Worm (Caenorhabditis elegans) whole organism, L2 larva: ENCODE results near the gene F36D3.5.
"Not testable (repeated sequence)": the region's sequence is repeated elsewhere in the genome, so short reads cannot be mapped to it uniquely, and the experiment has no call there.

Experiments
- C34F6.9 ChIP-seq: fragments of 150-350 bp; optimal IDR thresholded peaks from 2 replicates; lab custom pipeline; 2014; ENCODE audit warnings: missing biosample characterization, missing genetic modification characterization
- F13H6.1 ChIP-seq: sonication (generic microtip); optimal IDR thresholded peaks from 2 replicates; lab custom pipeline; 2016; ENCODE audit warnings: missing genetic modification characterization, missing compliant biosample characterization
- R02D3.7 ChIP-seq: fragments of 150-350 bp; optimal IDR thresholded peaks from 2 replicates; lab custom pipeline; 2014; ENCODE audit warnings: missing biosample characterization, missing genetic modification characterization
- aly-2 ChIP-seq: fragments of 150-350 bp; optimal IDR thresholded peaks from 2 replicates; lab custom pipeline; 2014; ENCODE audit warnings: missing biosample characterization, missing genetic modification characterization
- ama-1 ChIP-seq: fragments of 150-350 bp; optimal IDR thresholded peaks from 2 replicates; lab custom pipeline; 2018; ENCODE audit warnings: inconsistent platforms
- blmp-1 ChIP-seq: sonication (generic microtip); optimal IDR thresholded peaks from 2 replicates; lab custom pipeline; 2017; ENCODE audit warnings: missing genetic modification characterization, mild to moderate bottlenecking, missing compliant biosample characterization, antibody characterized with exemption, moderate library complexity; ENCODE audit not compliant: insufficient read depth
- ceh-16 ChIP-seq: fragments of 150-350 bp; optimal IDR thresholded peaks from 2 replicates; lab custom pipeline; 2014; ENCODE audit warnings: missing biosample characterization, missing genetic modification characterization
- ceh-82 ChIP-seq: fragments of 150-350 bp; optimal IDR thresholded peaks from 2 replicates; lab custom pipeline; 2014; ENCODE audit warnings: missing biosample characterization, missing genetic modification characterization
- dmd-4 ChIP-seq: sonication (generic microtip); optimal IDR thresholded peaks from 2 replicates; lab custom pipeline; 2017; ENCODE audit warnings: missing biosample characterization, missing genetic modification characterization
- egl-27 ChIP-seq: sonication (generic microtip); optimal IDR thresholded peaks from 3 replicates; lab custom pipeline; 2017; ENCODE audit warnings: missing biosample characterization, missing genetic modification reagents, missing genetic modification characterization
- elt-3 ChIP-seq: sonication (generic microtip); optimal IDR thresholded peaks from 2 replicates; lab custom pipeline; 2017; ENCODE audit warnings: missing biosample characterization, missing genetic modification characterization
- gmeb-1 ChIP-seq: fragments of 150-350 bp; optimal IDR thresholded peaks from 2 replicates; lab custom pipeline; 2014; ENCODE audit warnings: missing biosample characterization, missing genetic modification characterization
- lin-13 ChIP-seq: fragments of 150-350 bp; optimal IDR thresholded peaks from 2 replicates; lab custom pipeline; 2014; ENCODE audit warnings: missing biosample characterization, missing genetic modification reagents, missing genetic modification characterization
- lsy-2 ChIP-seq, 2 experiments: fragments of 150-350 bp in 1 of 2; sonication (generic microtip) in 1 of 2; optimal IDR thresholded peaks; 2 replicates each; lab custom pipeline; 2014 to 2017; ENCODE audit warnings: missing biosample characterization in 2 of 2, missing genetic modification characterization in 2 of 2
- mbf-1 ChIP-seq: sonication (generic microtip); optimal IDR thresholded peaks from 2 replicates; lab custom pipeline; 2017; ENCODE audit warnings: missing biosample characterization, missing genetic modification characterization
- mdl-1 ChIP-seq, 2 experiments: fragments of 150-350 bp in 1 of 2; sonication (generic microtip) in 1 of 2; optimal IDR thresholded peaks; 2 replicates each; lab custom pipeline; 2017; ENCODE audit warnings: missing biosample characterization in 2 of 2, missing genetic modification characterization in 2 of 2
- nhr-10 ChIP-seq: sonication (generic microtip); optimal IDR thresholded peaks from 2 replicates; lab custom pipeline; 2017; ENCODE audit warnings: missing biosample characterization, missing genetic modification characterization
- nhr-129 ChIP-seq: fragments of 150-350 bp; optimal IDR thresholded peaks from 2 replicates; lab custom pipeline; 2014; ENCODE audit warnings: missing biosample characterization, missing genetic modification characterization
- nhr-21 ChIP-seq: fragments of 150-350 bp; optimal IDR thresholded peaks from 2 replicates; lab custom pipeline; 2014; ENCODE audit warnings: missing biosample characterization, missing genetic modification characterization
- nhr-23 ChIP-seq: fragments of 150-350 bp; optimal IDR thresholded peaks from 2 replicates; lab custom pipeline; 2014; ENCODE audit warnings: missing biosample characterization, missing genetic modification reagents, missing genetic modification characterization
- nhr-25 ChIP-seq: fragments of 150-350 bp; sonication (generic microtip); optimal IDR thresholded peaks from 3 replicates; lab custom pipeline; 2014; ENCODE audit warnings: missing biosample characterization, missing genetic modification characterization
- nhr-77 ChIP-seq: fragments of 150-350 bp; optimal IDR thresholded peaks from 2 replicates; lab custom pipeline; 2014; ENCODE audit warnings: missing biosample characterization, missing genetic modification characterization
- peb-1 ChIP-seq: fragments of 150-350 bp; optimal IDR thresholded peaks from 2 replicates; lab custom pipeline; 2014; ENCODE audit warnings: missing biosample characterization, missing genetic modification characterization
- skn-1 ChIP-seq: sonication (generic microtip); optimal IDR thresholded peaks from 2 replicates; lab custom pipeline; 2017; ENCODE audit warnings: missing biosample characterization, missing genetic modification characterization
- sma-9 ChIP-seq, 2 experiments: fragments of 150-350 bp in 1 of 2; sonication (generic microtip) in 1 of 2; optimal IDR thresholded peaks; 2 replicates each; lab custom pipeline; 2014 to 2016; ENCODE audit warnings: missing genetic modification characterization in 2 of 2, mild to moderate bottlenecking in 1 of 2, missing biosample characterization in 1 of 2, missing compliant biosample characterization in 1 of 2, missing genetic modification reagents in 1 of 2, moderate library complexity in 1 of 2
- snpc-4 ChIP-seq: fragments of 150-350 bp; optimal IDR thresholded peaks from 2 replicates; lab custom pipeline; 2014; ENCODE audit warnings: missing biosample characterization, missing genetic modification characterization
- unc-39 ChIP-seq: fragments of 150-350 bp; optimal IDR thresholded peaks from 2 replicates; lab custom pipeline; 2014; ENCODE audit warnings: missing biosample characterization, missing genetic modification characterization
- unc-55 ChIP-seq: fragments of 150-350 bp; sonication (generic microtip); optimal IDR thresholded peaks from 3 replicates; lab custom pipeline; 2014; ENCODE audit warnings: missing biosample characterization, missing genetic modification reagents, missing genetic modification characterization
- zag-1 ChIP-seq: fragments of 150-350 bp; optimal IDR thresholded peaks from 2 replicates; lab custom pipeline; 2014; ENCODE audit warnings: missing biosample characterization, missing genetic modification characterization
- ztf-1 ChIP-seq: fragments of 200-800 bp; sonication (Bioruptor generic); conservative IDR thresholded peaks from 2 replicates; pipeline ENCODE4 v1.3.6; 2022; ENCODE audit warnings: missing genetic modification characterization, missing compliant biosample characterization
- ztf-11 ChIP-seq: sonication (generic microtip); optimal IDR thresholded peaks from 2 replicates; lab custom pipeline; 2017; ENCODE audit warnings: missing biosample characterization, missing genetic modification characterization

Gene F36D3.5

ce11 chrV:16515140-16515539 is at the start of gene F36D3.5:
Gene F36D3.5 (minus strand): TSS chrV:16515240.
- not testable (repeated sequence) for TF ChIP-seq ceh-82, dmd-4, R02D3.7 (tag; lab: Kevin White, UChicago)

ce11 chrV:16552929-16553328 is 37.9 kb upstream of the F36D3.5 start, which contains the start of gene Y32B12B.4:
Gene Y32B12B.4 (plus strand): TSS chrV:16553327.
- no peak for TF ChIP-seq ztf-1 (GFP tag; lab: Robert Waterston, UW)
- TF ChIP-seq sma-9 (GFP tag; optimal IDR thresholded peaks at IDR 0.05; lab: Kevin White, UChicago): no peak
- TF ChIP-seq sma-9 (tag; optimal IDR thresholded peaks at IDR 0.05; lab: Kevin White, UChicago): no peak
- no peak for TF ChIP-seq nhr-25 (tag; lab: Kevin White, UChicago)
- TF ChIP-seq unc-39: no peak
- no peak for TF ChIP-seq dmd-4 (tag; lab: Kevin White, UChicago)

- no peak for TF ChIP-seq ceh-16 (tag; lab: Kevin White, UChicago)
- no peak for TF ChIP-seq aly-2 (tag; lab: Kevin White, UChicago)
- TF ChIP-seq nhr-21: no peak
- TF ChIP-seq nhr-25 (tag; lab: Kevin White, UChicago): no peak
- TF ChIP-seq nhr-77: no peak
- TF ChIP-seq ceh-82 (tag; lab: Kevin White, UChicago): no peak
- TF ChIP-seq unc-55 (GFP tag; lab: Kevin White, UChicago): no peak
- TF ChIP-seq lsy-2 (tag; optimal IDR thresholded peaks at IDR 0.05; lab: Kevin White, UChicago): no peak
- no peak for TF ChIP-seq mbf-1 (tag; lab: Kevin White, UChicago)
- TF ChIP-seq zag-1 (tag; lab: Kevin White, UChicago): no peak
- no peak for TF ChIP-seq peb-1 (tag; lab: Kevin White, UChicago)
- no peak for TF ChIP-seq egl-27
- no peak for TF ChIP-seq nhr-129 (tag; lab: Kevin White, UChicago)
Measured at ce11 chrV:16550680-16551079, 35.6 kb upstream of the F36D3.5 start, which contains the start of gene srbc-65. Gene srbc-65 (plus strand): TSS chrV:16550980.

ce11 chrV:16540657-16541056 is 25.6 kb upstream of the F36D3.5 start:
- TF ChIP-seq blmp-1 (tag; lab: Kevin White, UChicago) (no peak), dmd-4 (tag; lab: Kevin White, UChicago) (no peak), nhr-23 (tag; lab: Kevin White, UChicago) (no peak), elt-3 (tag; lab: Kevin White, UChicago) (no peak), snpc-4 (no peak), F13H6.1 (tag; lab: Kevin White, UChicago) (no peak), ceh-82 (tag; lab: Kevin White, UChicago) (no peak)

- TF ChIP-seq blmp-1 (tag; lab: Kevin White, UChicago) (no peak), ztf-1 (GFP tag; lab: Robert Waterston, UW) (no peak), peb-1 (tag; lab: Kevin White, UChicago) (no peak), mbf-1 (tag; lab: Kevin White, UChicago) (no peak), gmeb-1 (tag; lab: Kevin White, UChicago) (no peak), ceh-82 (tag; lab: Kevin White, UChicago) (no peak), ama-1 (no peak), lin-13 (no peak), skn-1 (tag; lab: Kevin White, UChicago) (no peak), nhr-10 (tag; lab: Kevin White, UChicago) (no peak), elt-3 (tag; lab: Kevin White, UChicago) (no peak), C34F6.9 (no peak), mdl-1 (tag; optimal IDR thresholded peaks at IDR 0.05; lab: Kevin White, UChicago) (no peak), aly-2 (tag; lab: Kevin White, UChicago) (no peak), ztf-11 (tag; lab: Kevin White, UChicago) (no peak), zag-1 (tag; lab: Kevin White, UChicago) (no peak), nhr-23 (tag; lab: Kevin White, UChicago) (no peak), lsy-2 (tag; optimal IDR thresholded peaks at IDR 0.05; lab: Kevin White, UChicago) (no peak)
Measured at ce11 chrV:16539666-16540065, 24.6 kb upstream of the F36D3.5 start.
